Worm (Caenorhabditis elegans) whole organism, L3 larva: ENCODE data around the gene srw-63.

Experiments used
- R02D3.7 ChIP-seq: fragments of 150-350 bp; optimal IDR thresholded peaks from 2 replicates; lab custom pipeline; 2014; ENCODE audit warnings: missing biosample characterization, missing genetic modification characterization
- ZK546.5 ChIP-seq: sonication (generic microtip); optimal IDR thresholded peaks from 2 replicates; lab custom pipeline; 2017; ENCODE audit warnings: missing biosample characterization, missing genetic modification characterization
- aly-2 ChIP-seq: fragments of 150-350 bp; optimal IDR thresholded peaks from 2 replicates; lab custom pipeline; 2014; ENCODE audit warnings: missing biosample characterization, missing genetic modification characterization
- ama-1 ChIP-seq: fragments of 150-350 bp; optimal IDR thresholded peaks from 2 replicates; lab custom pipeline; 2018
- ceh-16 ChIP-seq: sonication (generic microtip); optimal IDR thresholded peaks from 2 replicates; lab custom pipeline; 2017; ENCODE audit warnings: missing biosample characterization, missing genetic modification characterization
- ceh-28 ChIP-seq: fragments of 150-350 bp; optimal IDR thresholded peaks from 2 replicates; lab custom pipeline; 2014; ENCODE audit warnings: missing biosample characterization, missing genetic modification reagents, missing genetic modification characterization
- ceh-9 ChIP-seq: sonication (generic microtip); optimal IDR thresholded peaks from 2 replicates; lab custom pipeline; 2018; ENCODE audit warnings: missing biosample characterization, missing genetic modification characterization
- daf-12 ChIP-seq: fragments of 150-350 bp; optimal IDR thresholded peaks from 2 replicates; lab custom pipeline; 2014; ENCODE audit warnings: missing biosample characterization, missing genetic modification reagents, missing genetic modification characterization
- egl-27 ChIP-seq: sonication (generic microtip); optimal IDR thresholded peaks from 4 replicates; lab custom pipeline; 2017; ENCODE audit warnings: missing biosample characterization, missing genetic modification reagents, missing genetic modification characterization
- egl-5 ChIP-seq: fragments of 150-350 bp; optimal IDR thresholded peaks from 2 replicates; lab custom pipeline; 2017; ENCODE audit warnings: missing biosample characterization, missing genetic modification reagents, missing genetic modification characterization, inconsistent platforms
- elt-1 ChIP-seq: fragments of 150-350 bp; optimal IDR thresholded peaks from 2 replicates; lab custom pipeline; 2014; ENCODE audit warnings: missing biosample characterization, missing genetic modification characterization
- elt-2 ChIP-seq: sonication (generic microtip); optimal IDR thresholded peaks from 2 replicates; lab custom pipeline; 2016; ENCODE audit warnings: missing genetic modification reagents, mild to moderate bottlenecking, missing genetic modification characterization, missing compliant biosample characterization
- elt-3 ChIP-seq, 3 experiments: fragments of 150-350 bp in 1 of 3; sonication (generic microtip) in 2 of 3; optimal IDR thresholded peaks; 2 replicates in 2 of 3; 4 replicates in 1 of 3; lab custom pipeline; 2014 to 2017; ENCODE audit warnings: missing biosample characterization in 3 of 3, missing genetic modification characterization in 3 of 3
- eor-1 ChIP-seq, 2 experiments: fragments of 150-350 bp; optimal IDR thresholded peaks; 2 replicates each; lab custom pipeline; 2014 to 2018; ENCODE audit warnings: missing biosample characterization in 2 of 2, missing genetic modification characterization in 2 of 2
- fkh-2 ChIP-seq: fragments of 150-350 bp; optimal IDR thresholded peaks from 2 replicates; lab custom pipeline; 2014; ENCODE audit warnings: missing biosample characterization, missing genetic modification reagents, missing genetic modification characterization
- fos-1 ChIP-seq: fragments of 150-350 bp; optimal IDR thresholded peaks from 2 replicates; lab custom pipeline; 2014; ENCODE audit warnings: missing biosample characterization, missing genetic modification characterization
- hmg-11 ChIP-seq: sonication (generic microtip); optimal IDR thresholded peaks from 2 replicates; lab custom pipeline; 2016; ENCODE audit warnings: missing genetic modification characterization, missing compliant biosample characterization
- jun-1 ChIP-seq: fragments of 150-350 bp; optimal IDR thresholded peaks from 2 replicates; lab custom pipeline; 2014; ENCODE audit warnings: missing biosample characterization, missing genetic modification reagents, missing genetic modification characterization
- lin-15B ChIP-seq: fragments of 150-350 bp; optimal IDR thresholded peaks from 2 replicates; lab custom pipeline; 2014; ENCODE audit warnings: missing biosample characterization, missing genetic modification characterization
- lin-39 ChIP-seq: fragments of 150-350 bp; optimal IDR thresholded peaks from 2 replicates; lab custom pipeline; 2018; ENCODE audit warnings: missing biosample characterization, missing genetic modification reagents, missing genetic modification characterization
- lsy-12 ChIP-seq: sonication (generic microtip); optimal IDR thresholded peaks from 2 replicates; lab custom pipeline; 2016; ENCODE audit warnings: mild to moderate bottlenecking, missing genetic modification characterization, missing compliant biosample characterization
- mml-1 ChIP-seq: fragments of 150-350 bp; sonication (generic microtip); optimal IDR thresholded peaks from 3 replicates; lab custom pipeline; 2014; ENCODE audit warnings: missing biosample characterization, missing genetic modification characterization
- nfya-1 ChIP-seq: sonication (generic microtip); optimal IDR thresholded peaks from 2 replicates; lab custom pipeline; 2017; ENCODE audit warnings: missing genetic modification characterization, mild to moderate bottlenecking, missing compliant biosample characterization, antibody characterized with exemption, moderate library complexity; ENCODE audit not compliant: insufficient read depth
- nhr-11 ChIP-seq: fragments of 150-350 bp; optimal IDR thresholded peaks from 2 replicates; lab custom pipeline; 2014; ENCODE audit warnings: missing biosample characterization, missing genetic modification characterization
- nhr-23 ChIP-seq: fragments of 150-350 bp; optimal IDR thresholded peaks from 2 replicates; lab custom pipeline; 2014; ENCODE audit warnings: missing biosample characterization, missing genetic modification reagents, missing genetic modification characterization
- nhr-237 ChIP-seq: fragments of 150-350 bp; optimal IDR thresholded peaks from 2 replicates; lab custom pipeline; 2014; ENCODE audit warnings: missing biosample characterization, missing genetic modification characterization
- nhr-25 ChIP-seq: sonication (generic microtip); optimal IDR thresholded peaks from 2 replicates; lab custom pipeline; 2017; ENCODE audit warnings: missing biosample characterization, missing genetic modification characterization
- nhr-28 ChIP-seq: fragments of 150-350 bp; optimal IDR thresholded peaks from 2 replicates; lab custom pipeline; 2014; ENCODE audit warnings: missing biosample characterization, missing genetic modification characterization
- nhr-43 ChIP-seq: sonication (generic microtip); optimal IDR thresholded peaks from 2 replicates; lab custom pipeline; 2016; ENCODE audit warnings: mild to moderate bottlenecking, missing genetic modification characterization, missing compliant biosample characterization; ENCODE audit not compliant: poor library complexity, severe bottlenecking
- nhr-67 ChIP-seq: fragments of 150-350 bp; optimal IDR thresholded peaks from 2 replicates; lab custom pipeline; 2014; ENCODE audit warnings: missing biosample characterization, missing genetic modification characterization
- nhr-76 ChIP-seq: fragments of 150-350 bp; sonication (generic microtip); optimal IDR thresholded peaks from 5 replicates; lab custom pipeline; 2014; ENCODE audit warnings: missing biosample characterization, missing genetic modification characterization
- nhr-77 ChIP-seq: fragments of 150-350 bp; optimal IDR thresholded peaks from 2 replicates; lab custom pipeline; 2014; ENCODE audit warnings: missing biosample characterization, missing genetic modification characterization
- pha-4 ChIP-seq: fragments of 150-350 bp; optimal IDR thresholded peaks from 2 replicates; lab custom pipeline; 2014; ENCODE audit warnings: missing biosample characterization, missing genetic modification reagents, missing genetic modification characterization
- pqm-1 ChIP-seq: fragments of 150-350 bp; optimal IDR thresholded peaks from 2 replicates; lab custom pipeline; 2017; ENCODE audit warnings: missing biosample characterization, missing genetic modification characterization, inconsistent platforms
- sea-2 ChIP-seq: fragments of 150-350 bp; sonication (generic microtip); optimal IDR thresholded peaks from 4 replicates; lab custom pipeline; 2014; ENCODE audit warnings: missing biosample characterization, missing genetic modification reagents, missing genetic modification characterization
- skn-1 ChIP-seq: fragments of 150-350 bp; optimal IDR thresholded peaks from 2 replicates; lab custom pipeline; 2014; ENCODE audit warnings: missing biosample characterization, missing genetic modification characterization
- snpc-4 ChIP-seq: fragments of 150-350 bp; optimal IDR thresholded peaks from 2 replicates; lab custom pipeline; 2014; ENCODE audit warnings: missing biosample characterization, missing genetic modification characterization
- tbx-2 ChIP-seq: sonication (generic microtip); optimal IDR thresholded peaks from 2 replicates; lab custom pipeline; 2016; ENCODE audit warnings: mild to moderate bottlenecking, missing genetic modification characterization, missing compliant biosample characterization
- unc-39 ChIP-seq: sonication (generic microtip); optimal IDR thresholded peaks from 4 replicates; lab custom pipeline; 2017; ENCODE audit warnings: missing biosample characterization, missing genetic modification characterization
- unc-62 ChIP-seq: fragments of 150-350 bp; sonication (generic microtip); optimal IDR thresholded peaks from 4 replicates; lab custom pipeline; 2014; ENCODE audit warnings: missing biosample characterization, missing genetic modification reagents, missing genetic modification characterization
- zag-1 ChIP-seq: fragments of 150-350 bp; optimal IDR thresholded peaks from 2 replicates; lab custom pipeline; 2014; ENCODE audit warnings: missing biosample characterization, missing genetic modification characterization
- ztf-11 ChIP-seq: fragments of 150-350 bp; optimal IDR thresholded peaks from 2 replicates; lab custom pipeline; 2014; ENCODE audit warnings: missing biosample characterization, missing genetic modification characterization
- ztf-4 ChIP-seq: fragments of 150-350 bp; optimal IDR thresholded peaks from 2 replicates; lab custom pipeline; 2014; ENCODE audit warnings: missing biosample characterization, missing genetic modification characterization

srw-63 gene

ce11 chrIV:14043680-14044079 is 27.9 kb upstream of the srw-63 start, which contains the start of gene Y37A1B.7:
Gene Y37A1B.7, minus strand, starts transcription at chrIV:14043780.
- no peak for TF ChIP-seq nhr-23 (tag; lab: Kevin White, UChicago)
- no peak for TF ChIP-seq ztf-11 (tag; lab: Kevin White, UChicago)
- TF ChIP-seq pqm-1 (tag; lab: Kevin White, UChicago): no peak
- TF ChIP-seq nhr-25 (tag; lab: Kevin White, UChicago): no peak
- no peak for TF ChIP-seq unc-62 (GFP tag; lab: Kevin White, UChicago)
- no peak for TF ChIP-seq ama-1 (lab: Kevin White, UChicago)
- TF ChIP-seq ceh-16 (tag; lab: Kevin White, UChicago): no peak
- no peak for TF ChIP-seq nhr-77 (tag; lab: Kevin White, UChicago)
- no peak for TF ChIP-seq nhr-43 (tag; lab: Kevin White, UChicago)
- no peak for TF ChIP-seq jun-1
- no peak for TF ChIP-seq egl-5 (tag; lab: Kevin White, UChicago)
- no peak for TF ChIP-seq daf-12 (tag; lab: Kevin White, UChicago)
- TF ChIP-seq egl-27 (tag; lab: Kevin White, UChicago): no peak
- TF ChIP-seq pha-4 (tag; lab: Kevin White, UChicago): no peak
- no peak for TF ChIP-seq nhr-67 (tag; lab: Kevin White, UChicago)
- no peak for TF ChIP-seq lsy-12 (tag; lab: Kevin White, UChicago)

DNA sequence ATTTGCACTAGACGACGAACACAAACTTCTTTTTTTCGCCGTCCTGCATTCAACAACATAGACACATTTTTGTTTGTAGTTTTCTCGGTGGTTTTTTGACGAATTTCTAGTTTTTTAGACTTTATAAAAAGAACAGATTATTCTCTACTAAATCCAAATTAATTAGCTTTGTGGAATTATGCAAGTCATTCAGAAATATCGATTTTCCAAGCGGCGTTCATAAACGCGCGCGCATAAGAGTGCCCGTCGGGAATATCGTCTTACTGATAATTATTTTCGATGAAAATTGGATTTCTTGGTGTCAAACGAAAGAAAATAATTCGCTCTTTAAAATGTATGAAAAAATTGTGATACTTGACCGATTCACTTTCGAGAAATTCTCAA is 18.8 kb upstream of the srw-63 start:
- TF ChIP-seq aly-2 (tag; lab: Kevin White, UChicago) (no peak), skn-1 (tag; lab: Kevin White, UChicago) (no peak), unc-62 (GFP tag; lab: Kevin White, UChicago) (no peak), egl-27 (tag; lab: Kevin White, UChicago) (no peak), jun-1 (no peak), egl-5 (tag; lab: Kevin White, UChicago) (no peak), pha-4 (tag; lab: Kevin White, UChicago) (no peak), nhr-67 (tag; lab: Kevin White, UChicago) (no peak), lin-15B (tag; lab: Kevin White, UChicago) (no peak)

- no peak for TF ChIP-seq ceh-16 (tag; lab: Kevin White, UChicago)
- TF ChIP-seq lin-39 (tag; lab: Kevin White, UChicago): peak; percentile 94
- TF ChIP-seq hmg-11 (tag; lab: Kevin White, UChicago): peak; percentile 4
- peak; percentile 79 for TF ChIP-seq ceh-28 (tag; lab: Kevin White, UChicago)
- no peak for TF ChIP-seq snpc-4 (tag; lab: Kevin White, UChicago)
- TF ChIP-seq lin-15B (tag; lab: Kevin White, UChicago): peak; percentile 71
- no peak for TF ChIP-seq zag-1 (tag; lab: Kevin White, UChicago)
- TF ChIP-seq fos-1: peak; percentile 44
- peak; percentile 5 for TF ChIP-seq unc-62 (GFP tag; lab: Kevin White, UChicago)
- TF ChIP-seq eor-1 (tag; optimal IDR thresholded peaks at IDR 0.05; lab: Kevin White, UChicago): no peak
- TF ChIP-seq nhr-237: no peak
- TF ChIP-seq lsy-12 (tag; lab: Kevin White, UChicago): peak; percentile 80
- peak; percentile 81 for TF ChIP-seq skn-1 (tag; lab: Kevin White, UChicago)
- TF ChIP-seq egl-5 (tag; lab: Kevin White, UChicago): peak; percentile 51
- TF ChIP-seq mml-1 (tag; lab: Kevin White, UChicago): no peak
- TF ChIP-seq elt-2: no peak
- TF ChIP-seq daf-12 (tag; lab: Kevin White, UChicago): no peak
- TF ChIP-seq elt-1 (tag; lab: Kevin White, UChicago): no peak
- TF ChIP-seq nhr-67 (tag; lab: Kevin White, UChicago): peak; percentile 64
- peak; percentile 85 for TF ChIP-seq nhr-43 (tag; lab: Kevin White, UChicago)
- no peak for TF ChIP-seq nhr-28 (tag; lab: Kevin White, UChicago)
- no peak for TF ChIP-seq nhr-77 (tag; lab: Kevin White, UChicago)
- no peak for TF ChIP-seq nhr-11
- peak; percentile 34 for TF ChIP-seq fkh-2
- TF ChIP-seq ama-1 (lab: Kevin White, UChicago): peak; percentile 100
- TF ChIP-seq pqm-1 (tag; lab: Kevin White, UChicago): peak; percentile 49
- TF ChIP-seq nhr-23 (tag; lab: Kevin White, UChicago): peak; percentile 74
- no peak for TF ChIP-seq unc-39 (tag; lab: Kevin White, UChicago)
- TF ChIP-seq ztf-4 (tag; lab: Kevin White, UChicago): peak; percentile 31
- TF ChIP-seq nhr-76: peak; percentile 15
- TF ChIP-seq pha-4 (tag; lab: Kevin White, UChicago): peak; percentile 83
- no peak for TF ChIP-seq ceh-9 (tag; lab: Kevin White, UChicago)
- TF ChIP-seq nfya-1 (tag; lab: Kevin White, UChicago): peak; percentile 95
- peak in 1 of 3 experiments; percentile 39 for TF ChIP-seq elt-3 (tag; optimal IDR thresholded peaks at IDR 0.05; lab: Kevin White, UChicago)
- TF ChIP-seq R02D3.7 (tag; lab: Kevin White, UChicago): peak; percentile 42
- peak; percentile 79 for TF ChIP-seq tbx-2 (tag; lab: Kevin White, UChicago)
- peak; percentile 87 for TF ChIP-seq aly-2 (tag; lab: Kevin White, UChicago)
- TF ChIP-seq nhr-25 (tag; lab: Kevin White, UChicago): peak; percentile 28
- TF ChIP-seq ztf-11 (tag; lab: Kevin White, UChicago): no peak
- TF ChIP-seq egl-27 (tag; lab: Kevin White, UChicago): no peak
- TF ChIP-seq ZK546.5 (tag; lab: Kevin White, UChicago): no peak
- no peak for TF ChIP-seq sea-2 (GFP tag; lab: Kevin White, UChicago)
Measured at ce11 chrIV:14033752-14034570, 18.2 kb upstream of the srw-63 start.
